Fruit fly (Drosophila melanogaster) whole organism, embryonic: Measurements from ENCODE around the gene Col4a1.
A peak's percentile ranks its signal among the peaks of the same experiment; 100 is the strongest.

ENCODE experiments used
- C15 ChIP-seq: fragments of 200-800 bp; sonication (Bioruptor generic); IDR thresholded peaks from 3 replicates; pipeline ENCODE4 v1.3.6; 2022; ENCODE audit warnings: missing biosample characterization, missing genetic modification characterization
- CG10274 ChIP-seq: fragments of 200-800 bp; sonication (Bioruptor generic); optimal IDR thresholded peaks from 3 replicates; lab custom pipeline; 2017; ENCODE audit warnings: missing biosample characterization, mild to moderate bottlenecking, missing genetic modification characterization
- CG11456 ChIP-seq: fragments of 200-800 bp; sonication (Bioruptor generic); IDR thresholded peaks from 3 replicates; pipeline ENCODE4 v1.3.6; 2022; ENCODE audit warnings: missing biosample characterization, missing genetic modification characterization
- CG11695 ChIP-seq: fragments of 200-800 bp; sonication (Bioruptor generic); IDR thresholded peaks from 3 replicates; pipeline ENCODE4 v1.3.6; 2022; ENCODE audit warnings: missing biosample characterization, missing genetic modification characterization
- CG13296 ChIP-seq: fragments of 200-800 bp; sonication (Bioruptor generic); optimal IDR thresholded peaks from 3 replicates; lab custom pipeline; 2018; ENCODE audit warnings: missing biosample characterization, mild to moderate bottlenecking, missing genetic modification characterization
- CG14441 ChIP-seq: fragments of 200-800 bp; sonication (Bioruptor generic); IDR thresholded peaks from 2 replicates; pipeline ENCODE4 v1.3.6; 2022; ENCODE audit warnings: missing biosample characterization, missing genetic modification characterization
- CG14860 ChIP-seq: fragments of 200-800 bp; sonication (Bioruptor generic); IDR thresholded peaks from 3 replicates; pipeline ENCODE4 v1.3.6; 2022; ENCODE audit warnings: missing biosample characterization, missing genetic modification characterization; ENCODE audit not compliant: partially characterized antibody
- CG15073 ChIP-seq: fragments of 200-800 bp; sonication (Bioruptor generic); optimal IDR thresholded peaks from 2 replicates; lab custom pipeline; 2016; ENCODE audit warnings: missing biosample characterization, missing genetic modification characterization
- CG16813 ChIP-seq: fragments of 200-800 bp; sonication (Bioruptor generic); IDR thresholded peaks from 3 replicates; pipeline ENCODE4 v1.3.6; 2022; ENCODE audit warnings: missing biosample characterization, missing genetic modification characterization; ENCODE audit not compliant: partially characterized antibody
- CG18764 ChIP-seq: fragments of 200-800 bp; sonication (Bioruptor generic); optimal IDR thresholded peaks from 3 replicates; lab custom pipeline; 2016; ENCODE audit warnings: missing biosample characterization, missing genetic modification characterization
- CG30020 ChIP-seq: fragments of 200-800 bp; optimal IDR thresholded peaks from 2 replicates; lab custom pipeline; 2019; ENCODE audit warnings: missing biosample characterization, mild to moderate bottlenecking, missing genetic modification characterization, moderate library complexity
- CG31388 ChIP-seq: fragments of 200-800 bp; sonication (Bioruptor generic); optimal IDR thresholded peaks from 2 replicates; lab custom pipeline; 2016; ENCODE audit warnings: missing biosample characterization, missing genetic modification characterization
- CG32772 ChIP-seq: fragments of 200-800 bp; sonication (Bioruptor generic); IDR thresholded peaks from 2 replicates; pipeline ENCODE4 v1.3.6; 2022; ENCODE audit warnings: missing biosample characterization, missing genetic modification characterization
- CG3281 ChIP-seq: fragments of 200-800 bp; sonication (Bioruptor generic); optimal IDR thresholded peaks from 3 replicates; lab custom pipeline; 2017; ENCODE audit warnings: missing biosample characterization, mild to moderate bottlenecking, missing genetic modification characterization
- CG34422 ChIP-seq: fragments of 200-800 bp; sonication (Bioruptor generic); IDR thresholded peaks from 3 replicates; pipeline ENCODE4 v1.3.6; 2022; ENCODE audit warnings: missing biosample characterization, missing genetic modification characterization
- CG4617 ChIP-seq: fragments of 200-800 bp; sonication (Bioruptor generic); optimal IDR thresholded peaks from 3 replicates; lab custom pipeline; 2016; ENCODE audit warnings: missing biosample characterization, missing genetic modification characterization, borderline replicate concordance
- CG4730 ChIP-seq: fragments of 200-800 bp; sonication (Bioruptor generic); IDR thresholded peaks from 2 replicates; pipeline ENCODE4 v1.3.6; 2022; ENCODE audit warnings: missing biosample characterization, missing genetic modification characterization
- CG5953 ChIP-seq: fragments of 200-800 bp; sonication (Bioruptor generic); IDR thresholded peaks from 2 replicates; pipeline ENCODE4 v1.3.6; 2022; ENCODE audit warnings: missing biosample characterization, missing genetic modification characterization
- CG7928 ChIP-seq: fragments of 200-800 bp; sonication (Bioruptor generic); optimal IDR thresholded peaks from 2 replicates; lab custom pipeline; 2017; ENCODE audit warnings: missing biosample characterization, mild to moderate bottlenecking, missing genetic modification characterization
- Deaf1 ChIP-seq: fragments of 200-800 bp; optimal IDR thresholded peaks from 3 replicates; lab custom pipeline; 2019; ENCODE audit warnings: missing biosample characterization, mild to moderate bottlenecking, missing genetic modification characterization, moderate library complexity
- Dip2 ChIP-seq: fragments of 200-800 bp; sonication (Bioruptor generic); IDR thresholded peaks from 2 replicates; pipeline ENCODE4 v1.3.6; 2022; ENCODE audit warnings: missing biosample characterization, missing genetic modification characterization
- Doc3 ChIP-seq: fragments of 200-800 bp; sonication (Bioruptor generic); IDR thresholded peaks from 3 replicates; pipeline ENCODE4 v1.3.6; 2022; ENCODE audit warnings: missing biosample characterization, missing genetic modification characterization; ENCODE audit not compliant: partially characterized antibody
- Drgx ChIP-seq: fragments of 200-800 bp; sonication (Bioruptor generic); IDR thresholded peaks from 2 replicates; pipeline ENCODE4 v1.3.6; 2022; ENCODE audit warnings: missing biosample characterization, missing genetic modification characterization
- Fer2 ChIP-seq: fragments of 200-800 bp; sonication (Bioruptor generic); optimal IDR thresholded peaks from 2 replicates; lab custom pipeline; 2018; ENCODE audit warnings: missing biosample characterization, mild to moderate bottlenecking, missing genetic modification characterization, moderate library complexity
- HHEX ChIP-seq: fragments of 200-800 bp; sonication (Bioruptor generic); optimal IDR thresholded peaks from 3 replicates; lab custom pipeline; 2017; ENCODE audit warnings: missing biosample characterization, mild to moderate bottlenecking, missing genetic modification characterization, missing genetic modification reagents
- MTF-1 ChIP-seq: fragments of 200-800 bp; sonication (Bioruptor generic); optimal IDR thresholded peaks from 2 replicates; lab custom pipeline; 2018; ENCODE audit warnings: missing biosample characterization, mild to moderate bottlenecking, missing genetic modification characterization, borderline replicate concordance
- Meics ChIP-seq: fragments of 200-800 bp; sonication (Bioruptor generic); optimal IDR thresholded peaks from 2 replicates; lab custom pipeline; 2017; ENCODE audit warnings: missing biosample characterization, mild to moderate bottlenecking, missing genetic modification characterization
- Myb ChIP-seq: fragments of 200-800 bp; sonication (Bioruptor generic); optimal IDR thresholded peaks from 2 replicates; lab custom pipeline; 2016; ENCODE audit warnings: missing biosample characterization, missing genetic modification characterization
- Ssrp ChIP-seq: fragments of 200-800 bp; sonication (Bioruptor generic); optimal IDR thresholded peaks from 2 replicates; lab custom pipeline; 2018; ENCODE audit warnings: missing biosample characterization, mild to moderate bottlenecking, missing genetic modification characterization, moderate library complexity
- Xbp1 ChIP-seq: fragments of 200-800 bp; sonication (Bioruptor generic); optimal IDR thresholded peaks from 3 replicates; lab custom pipeline; 2016; ENCODE audit warnings: missing biosample characterization, mild to moderate bottlenecking, missing genetic modification characterization
- ab ChIP-seq: fragments of 200-800 bp; sonication (Bioruptor generic); optimal IDR thresholded peaks from 2 replicates; lab custom pipeline; 2016; ENCODE audit warnings: missing biosample characterization, missing genetic modification characterization
- abd-A ChIP-seq: fragments of 200-800 bp; sonication (Bioruptor generic); optimal IDR thresholded peaks from 3 replicates; lab custom pipeline; 2019; ENCODE audit warnings: missing biosample characterization, mild to moderate bottlenecking, missing genetic modification characterization, moderate library complexity
- ac ChIP-seq: fragments of 200-800 bp; sonication (Bioruptor generic); optimal IDR thresholded peaks from 3 replicates; lab custom pipeline; 2017; ENCODE audit warnings: missing biosample characterization, mild to moderate bottlenecking, missing genetic modification characterization
- ash1 ChIP-seq: fragments of 200-800 bp; sonication (Bioruptor generic); optimal IDR thresholded peaks from 2 replicates; lab custom pipeline; 2018; ENCODE audit warnings: missing biosample characterization, mild to moderate bottlenecking, missing genetic modification characterization
- disco-r ChIP-seq: fragments of 200-800 bp; sonication (Bioruptor generic); optimal IDR thresholded peaks from 2 replicates; lab custom pipeline; 2016; ENCODE audit warnings: missing biosample characterization, missing genetic modification characterization
- gem ChIP-seq: fragments of 200-800 bp; sonication (Bioruptor generic); optimal IDR thresholded peaks from 2 replicates; lab custom pipeline; 2019; ENCODE audit warnings: missing biosample characterization, mild to moderate bottlenecking, missing genetic modification characterization, moderate library complexity
- gt ChIP-seq: fragments of 200-800 bp; sonication (Bioruptor generic); IDR thresholded peaks from 2 replicates; pipeline ENCODE4 v1.3.6; 2022; ENCODE audit warnings: missing biosample characterization, missing genetic modification characterization
- h ChIP-seq: fragments of >200 bp; optimal IDR thresholded peaks from 2 replicates; lab custom pipeline; 2017
- hth ChIP-seq: fragments of >200 bp; optimal IDR thresholded peaks from 2 replicates; lab custom pipeline; 2017; ENCODE audit warnings: inconsistent platforms
- kah ChIP-seq: fragments of 200-800 bp; sonication (Bioruptor generic); optimal IDR thresholded peaks from 2 replicates; lab custom pipeline; 2018; ENCODE audit warnings: missing biosample characterization, mild to moderate bottlenecking, missing genetic modification characterization
- mirr ChIP-seq: fragments of 200-800 bp; sonication (Bioruptor generic); optimal IDR thresholded peaks from 3 replicates; lab custom pipeline; 2018; ENCODE audit warnings: missing biosample characterization, mild to moderate bottlenecking, missing genetic modification characterization
- mld ChIP-seq: fragments of 200-800 bp; sonication (Bioruptor generic); IDR thresholded peaks from 3 replicates; pipeline ENCODE4 v1.3.6; 2022; ENCODE audit warnings: missing biosample characterization, missing genetic modification characterization; ENCODE audit not compliant: partially characterized antibody
- onecut ChIP-seq: fragments of 200-800 bp; sonication (Bioruptor generic); IDR thresholded peaks from 2 replicates; pipeline ENCODE4 v1.3.6; 2022; ENCODE audit warnings: missing biosample characterization, missing genetic modification characterization
- org-1 ChIP-seq: fragments of 200-800 bp; sonication (Bioruptor generic); optimal IDR thresholded peaks from 2 replicates; lab custom pipeline; 2017; ENCODE audit warnings: missing biosample characterization, missing genetic modification characterization
- pzg ChIP-seq: fragments of 200-800 bp; sonication (Bioruptor generic); optimal IDR thresholded peaks from 3 replicates; lab custom pipeline; 2018; ENCODE audit warnings: missing biosample characterization, mild to moderate bottlenecking, missing genetic modification characterization, moderate library complexity
- shn ChIP-seq: fragments of 200-800 bp; sonication (Bioruptor generic); optimal IDR thresholded peaks from 3 replicates; lab custom pipeline; 2016; ENCODE audit warnings: missing biosample characterization, missing genetic modification characterization
- sima ChIP-seq: fragments of 200-800 bp; sonication (Bioruptor generic); optimal IDR thresholded peaks from 2 replicates; lab custom pipeline; 2016; ENCODE audit warnings: missing biosample characterization, missing genetic modification characterization
- sqz ChIP-seq: fragments of 200-800 bp; sonication (Bioruptor generic); optimal IDR thresholded peaks from 3 replicates; lab custom pipeline; 2018; ENCODE audit warnings: missing biosample characterization, mild to moderate bottlenecking, missing genetic modification characterization
- vfl ChIP-seq: fragments of 200-800 bp; sonication (Bioruptor generic); optimal IDR thresholded peaks from 2 replicates; lab custom pipeline; 2016; ENCODE audit warnings: missing biosample characterization, missing genetic modification characterization
- wor ChIP-seq: fragments of 200-800 bp; sonication (Bioruptor generic); IDR thresholded peaks from 2 replicates; pipeline ENCODE4 v1.3.6; 2022; ENCODE audit warnings: missing biosample characterization, missing genetic modification characterization

The Col4a1 gene

DNA sequence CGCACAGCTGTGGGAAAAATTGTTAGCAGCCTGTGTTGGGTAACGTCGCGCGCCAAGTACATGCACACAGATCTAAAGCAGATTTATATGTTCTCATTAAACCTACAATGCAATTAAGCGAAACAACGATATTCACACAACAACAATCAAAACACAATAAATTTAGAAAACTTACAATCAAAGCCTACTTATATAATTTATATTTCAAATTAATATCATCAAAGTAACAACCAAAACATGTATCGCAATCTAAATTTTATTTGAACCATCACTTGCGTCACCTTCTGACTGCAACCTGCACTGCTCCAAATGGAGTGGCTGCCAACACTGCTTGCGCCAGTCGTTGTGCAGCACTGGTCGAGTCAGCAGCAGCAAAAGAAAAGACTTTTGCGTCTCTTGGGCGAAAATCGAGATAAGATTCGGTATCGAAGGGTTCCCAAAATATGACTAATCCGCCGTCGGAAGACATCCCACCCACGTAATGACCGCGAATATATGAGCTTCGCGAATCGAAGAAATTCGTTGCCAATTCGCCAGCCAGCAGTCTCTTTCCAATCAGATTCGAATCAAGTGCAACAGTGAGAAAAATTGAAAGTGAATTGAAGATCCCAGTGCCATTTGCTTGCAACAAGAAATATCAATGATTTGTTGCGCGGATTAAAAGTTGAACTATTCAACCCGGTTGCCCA is 48.0 kb upstream of the Col4a1 start, which contains the start of the genes CG8892 and CG34126 (continued):
- TF ChIP-seq ac (GFP tag; lab: Kevin White, UChicago) (peak; percentile 65), gt (GFP tag; lab: Robert Waterston, UW) (peak; percentile 94), pzg (GFP tag; lab: Kevin White, UChicago) (peak; percentile 84), CG11456 (peak; percentile 97), CG14441 (GFP tag; lab: Robert Waterston, UW) (peak; percentile 94), CG18764 (GFP tag; lab: Kevin White, UChicago) (peak; percentile 97), CG15073 (peak; percentile 84), abd-A (tag; lab: Kevin White, UChicago) (peak; percentile 89), Fer2 (tag; lab: Kevin White, UChicago) (peak; percentile 97), CG11695 (GFP tag; lab: Robert Waterston, UW) (peak; percentile 94), shn (GFP tag; lab: Kevin White, UChicago) (peak; percentile 96), CG10274 (GFP tag; lab: Kevin White, UChicago) (peak; percentile 91), CG3281 (peak; percentile 97), HHEX (GFP tag; lab: Kevin White, UChicago) (peak; percentile 97), CG5953 (GFP tag; lab: Robert Waterston, UW) (peak; percentile 85), Dip2 (peak; percentile 71), CG4617 (peak; percentile 99), h (lab: Kevin White, UChicago) (no peak), Doc3 (no peak), kah (GFP tag; lab: Kevin White, UChicago) (peak; percentile 87), CG14860 (GFP tag; lab: Robert Waterston, UW) (no peak), C15 (peak; percentile 89), CG7928 (peak; percentile 77), org-1 (GFP tag; lab: Kevin White, UChicago) (peak; percentile 96), Drgx (GFP tag; lab: Robert Waterston, UW) (peak; percentile 91), mld (GFP tag; lab: Robert Waterston, UW) (no peak), CG13296 (GFP tag; lab: Kevin White, UChicago) (peak; percentile 96), ash1 (GFP tag; lab: Kevin White, UChicago) (peak; percentile 86), CG16813 (GFP tag; lab: Robert Waterston, UW) (peak; percentile 36; the same call in 2 of the 3 replicates), mirr (GFP tag; lab: Kevin White, UChicago) (peak; percentile 95), sima (GFP tag; lab: Kevin White, UChicago) (peak; percentile 83), disco-r (GFP tag; lab: Kevin White, UChicago) (peak; percentile 83), onecut (peak; percentile 87), Meics (GFP tag; lab: Kevin White, UChicago) (peak; percentile 97), Deaf1 (tag; lab: Kevin White, UChicago) (peak; percentile 81), sqz (peak; percentile 94), CG30020 (tag; lab: Kevin White, UChicago) (peak; percentile 89), wor (GFP tag; lab: Robert Waterston, UW) (peak; percentile 94), CG34422 (GFP tag; lab: Robert Waterston, UW) (peak; percentile 96), vfl (peak; percentile 97), CG4730 (GFP tag; lab: Robert Waterston, UW) (peak; percentile 95), gem (tag; lab: Kevin White, UChicago) (peak; percentile 98), MTF-1 (GFP tag; lab: Kevin White, UChicago) (peak; percentile 81), CG32772 (GFP tag; lab: Robert Waterston, UW) (peak; percentile 96), ab (GFP tag; lab: Kevin White, UChicago) (peak; percentile 96), CG31388 (GFP tag; lab: Kevin White, UChicago) (peak; percentile 97), Xbp1 (peak; percentile 99), Myb (GFP tag; lab: Kevin White, UChicago) (peak; percentile 84), hth (lab: Kevin White, UChicago) (no peak), Ssrp (tag; lab: Kevin White, UChicago) (peak; percentile 97)
